Comparison of ENCODE assay signal across 6 worm cellular contexts in the genomic region with DNA sequence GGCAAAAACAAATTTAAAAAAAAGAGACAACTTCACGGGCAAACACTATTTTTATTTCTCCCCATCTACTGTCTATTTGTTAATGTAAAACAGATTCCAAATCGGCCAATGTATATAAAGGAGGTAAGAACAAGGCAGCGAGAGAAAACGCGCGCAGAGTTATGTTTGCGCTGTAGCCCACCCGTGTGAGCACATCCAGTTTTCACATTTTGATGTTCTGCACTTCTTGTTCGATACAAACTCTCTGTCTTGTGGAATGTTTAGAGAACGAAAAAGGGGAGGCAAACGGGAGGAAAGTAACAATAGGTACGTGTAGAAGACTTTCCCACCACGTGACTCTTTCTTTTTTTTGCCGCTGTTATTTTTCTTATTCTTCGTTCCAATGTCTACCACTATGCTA.
TF ChIP-seq lines count a peak whose summit lies in the region.

No protein-coding gene starts in this region.

TF ChIP-seq in whole organism, L1 larva, 84 proteins besides CTCF, POLR2A, EP300 and RAD21 (continues in another document):
- TF ChIP-seq lin-15B (tag; optimal IDR thresholded peaks at IDR 0.05; lab: Kevin White, UChicago) (no peak), lin-35 (GFP tag; optimal IDR thresholded peaks at IDR 0.05; lab: Kevin White, UChicago) (peak in 1 of 2 experiments; percentile 43), nhr-85 (tag; lab: Kevin White, UChicago) (peak; percentile 46), mdl-1 (tag; optimal IDR thresholded peaks at IDR 0.05; lab: Kevin White, UChicago) (peak in 1 of 2 experiments; percentile 42), lir-3 (tag; optimal IDR thresholded peaks at IDR 0.05; lab: Kevin White, UChicago; ENCODE audit: poor library complexity) (no peak), pag-3 (tag; optimal IDR thresholded peaks at IDR 0.05; lab: Kevin White, UChicago; ENCODE audit: borderline replicate concordance, insufficient read depth) (no peak), nhr-19 (GFP tag; conservative IDR thresholded peaks at IDR 0.05; lab: Robert Waterston, UW) (no peak; the same call in 1 of the 2 replicates), C16A3.4 (tag; optimal IDR thresholded peaks at IDR 0.05; lab: Kevin White, UChicago) (no peak), ets-5 (GFP tag; IDR thresholded peaks at IDR 0.05; lab: Robert Waterston, UW) (no peak), grh-1 (GFP tag; IDR thresholded peaks at IDR 0.05; lab: Robert Waterston, UW) (no peak), elt-2 (tag; optimal IDR thresholded peaks at IDR 0.05; lab: Kevin White, UChicago) (no peak), nhr-11 (tag; optimal IDR thresholded peaks at IDR 0.05; lab: Kevin White, UChicago) (no peak), skn-1 (tag; optimal IDR thresholded peaks at IDR 0.05; lab: Kevin White, UChicago) (no peak), lin-14 (GFP tag; optimal IDR thresholded peaks at IDR 0.05; lab: Kevin White, UChicago) (peak; percentile 33)

TF ChIP-seq in whole organism, L2 larva, 48 proteins besides CTCF, POLR2A, EP300 and RAD21:
- TF ChIP-seq F13H6.1 (tag; optimal IDR thresholded peaks at IDR 0.05; lab: Kevin White, UChicago) (peak; percentile 70), sma-9 (GFP tag; optimal IDR thresholded peaks at IDR 0.05; lab: Kevin White, UChicago) (peak; percentile 11), sma-9 (tag; optimal IDR thresholded peaks at IDR 0.05; lab: Kevin White, UChicago) (no peak), nhr-129 (tag; optimal IDR thresholded peaks at IDR 0.05; lab: Kevin White, UChicago) (peak; percentile 13), nhr-11 (tag; optimal IDR thresholded peaks at IDR 0.05; lab: Kevin White, UChicago) (no peak)

TF ChIP-seq in whole organism, L3 larva, 47 proteins besides CTCF, POLR2A, EP300 and RAD21:
- TF ChIP-seq egl-27 (tag; optimal IDR thresholded peaks at IDR 0.05; lab: Kevin White, UChicago) (no peak), pha-4 (tag; optimal IDR thresholded peaks at IDR 0.05; lab: Kevin White, UChicago) (peak; percentile 84), fkh-10 (GFP tag; optimal IDR thresholded peaks at IDR 0.05; lab: Kevin White, UChicago) (peak; percentile 89)

TF ChIP-seq in whole organism, L4 larva, 104 proteins besides CTCF, POLR2A, EP300 and RAD21:
- TF ChIP-seq dve-1 (tag; optimal IDR thresholded peaks at IDR 0.05; lab: Kevin White, UChicago; ENCODE audit: insufficient read depth) (no peak), T26A8.4 (GFP tag; IDR thresholded peaks at IDR 0.05; lab: Robert Waterston, UW) (no peak), ceh-32 (tag; optimal IDR thresholded peaks at IDR 0.05; lab: Kevin White, UChicago; ENCODE audit: poor library complexity) (no peak), fkh-10 (GFP tag; optimal IDR thresholded peaks at IDR 0.05; lab: Kevin White, UChicago) (peak; percentile 36), zfp-2 (tag; optimal IDR thresholded peaks at IDR 0.05; lab: Kevin White, UChicago) (no peak), hlh-30 (tag; optimal IDR thresholded peaks at IDR 0.05; lab: Kevin White, UChicago; ENCODE audit: insufficient read depth) (no peak), pha-4 (GFP tag; IDR thresholded peaks at IDR 0.05; lab: Robert Waterston, UW) (no peak), pha-4 (tag; optimal IDR thresholded peaks at IDR 0.05; lab: Kevin White, UChicago) (peak; percentile 35)
TF ChIP-seq in whole organism, L4 larva: peak in this region for 2.

TF ChIP-seq in whole organism, late embryonic, 69 proteins besides CTCF, POLR2A, EP300 and RAD21:
- TF ChIP-seq sdc-2 (tag; optimal IDR thresholded peaks at IDR 0.05; lab: Kevin White, UChicago) (no peak), unc-3 (GFP tag; conservative IDR thresholded peaks at IDR 0.05; lab: Robert Waterston, UW) (no peak), unc-3 (tag; optimal IDR thresholded peaks at IDR 0.05; lab: Kevin White, UChicago) (no peak), F13H6.1 (tag; optimal IDR thresholded peaks at IDR 0.05; lab: Kevin White, UChicago) (no peak), odd-2 (tag; optimal IDR thresholded peaks at IDR 0.05; lab: Kevin White, UChicago) (no peak), pag-3 (tag; optimal IDR thresholded peaks at IDR 0.05; lab: Kevin White, UChicago; ENCODE audit: borderline replicate concordance) (no peak), npax-4 (tag; optimal IDR thresholded peaks at IDR 0.05; lab: Kevin White, UChicago) (no peak), ceh-30 (tag; optimal IDR thresholded peaks at IDR 0.05; lab: Kevin White, UChicago) (no peak), fkh-10 (GFP tag; optimal IDR thresholded peaks at IDR 0.05; lab: Kevin White, UChicago) (peak; percentile 77), hlh-30 (tag; optimal IDR thresholded peaks at IDR 0.05; lab: Kevin White, UChicago; ENCODE audit: insufficient read depth) (peak; percentile 21), hlh-13 (GFP tag; optimal IDR thresholded peaks at IDR 0.05; lab: Kevin White, UChicago) (no peak), che-1 (tag; optimal IDR thresholded peaks at IDR 0.05; lab: Kevin White, UChicago) (no peak), ceh-24 (tag; optimal IDR thresholded peaks at IDR 0.05; lab: Kevin White, UChicago) (no peak), elt-2 (tag; optimal IDR thresholded peaks at IDR 0.05; lab: Kevin White, UChicago) (no peak), syd-9 (tag; optimal IDR thresholded peaks at IDR 0.05; lab: Kevin White, UChicago) (no peak), ttx-3 (tag; optimal IDR thresholded peaks at IDR 0.05; lab: Kevin White, UChicago) (no peak)
TF ChIP-seq in whole organism, late embryonic: peak in this region for 2.

TF ChIP-seq in whole organism, young adult, 124 proteins besides CTCF, POLR2A, EP300 and RAD21:
- TF ChIP-seq mel-28 (tag; optimal IDR thresholded peaks at IDR 0.05; lab: Kevin White, UChicago; ENCODE audit: borderline replicate concordance): no peak
- TF ChIP-seq chd-7 (tag; optimal IDR thresholded peaks at IDR 0.05; lab: Kevin White, UChicago): peak; percentile 10
- TF ChIP-seq C17E4.6 (GFP tag; IDR thresholded peaks at IDR 0.05; lab: Robert Waterston, UW): no peak
TF ChIP-seq in whole organism, young adult: peak in this region for 1.
